Worm (Caenorhabditis elegans) whole organism, L3 larva: ENCODE results near the gene aqp-12.

Source experiments
- R02D3.7 ChIP-seq: fragments of 150-350 bp; optimal IDR thresholded peaks from 2 replicates; lab custom pipeline; 2014; ENCODE audit warnings: missing biosample characterization, missing genetic modification characterization
- ZK546.5 ChIP-seq: sonication (generic microtip); optimal IDR thresholded peaks from 2 replicates; lab custom pipeline; 2017; ENCODE audit warnings: missing biosample characterization, missing genetic modification characterization
- aly-2 ChIP-seq: fragments of 150-350 bp; optimal IDR thresholded peaks from 2 replicates; lab custom pipeline; 2014; ENCODE audit warnings: missing biosample characterization, missing genetic modification characterization
- ama-1 ChIP-seq: fragments of 150-350 bp; optimal IDR thresholded peaks from 2 replicates; lab custom pipeline; 2018
- ceh-16 ChIP-seq: sonication (generic microtip); optimal IDR thresholded peaks from 2 replicates; lab custom pipeline; 2017; ENCODE audit warnings: missing biosample characterization, missing genetic modification characterization
- ceh-28 ChIP-seq: fragments of 150-350 bp; optimal IDR thresholded peaks from 2 replicates; lab custom pipeline; 2014; ENCODE audit warnings: missing biosample characterization, missing genetic modification reagents, missing genetic modification characterization
- ceh-9 ChIP-seq: sonication (generic microtip); optimal IDR thresholded peaks from 2 replicates; lab custom pipeline; 2018; ENCODE audit warnings: missing biosample characterization, missing genetic modification characterization
- egl-27 ChIP-seq: sonication (generic microtip); optimal IDR thresholded peaks from 4 replicates; lab custom pipeline; 2017; ENCODE audit warnings: missing biosample characterization, missing genetic modification reagents, missing genetic modification characterization
- egl-5 ChIP-seq: fragments of 150-350 bp; optimal IDR thresholded peaks from 2 replicates; lab custom pipeline; 2017; ENCODE audit warnings: missing biosample characterization, missing genetic modification reagents, missing genetic modification characterization, inconsistent platforms
- elt-1 ChIP-seq: fragments of 150-350 bp; optimal IDR thresholded peaks from 2 replicates; lab custom pipeline; 2014; ENCODE audit warnings: missing biosample characterization, missing genetic modification characterization
- elt-2 ChIP-seq: sonication (generic microtip); optimal IDR thresholded peaks from 2 replicates; lab custom pipeline; 2016; ENCODE audit warnings: missing genetic modification reagents, mild to moderate bottlenecking, missing genetic modification characterization, missing compliant biosample characterization
- elt-3 ChIP-seq, 3 experiments: fragments of 150-350 bp in 1 of 3; sonication (generic microtip) in 2 of 3; optimal IDR thresholded peaks; 2 replicates in 2 of 3; 4 replicates in 1 of 3; lab custom pipeline; 2014 to 2017; ENCODE audit warnings: missing biosample characterization in 3 of 3, missing genetic modification characterization in 3 of 3
- eor-1 ChIP-seq, 2 experiments: fragments of 150-350 bp; optimal IDR thresholded peaks; 2 replicates each; lab custom pipeline; 2014 to 2018; ENCODE audit warnings: missing biosample characterization in 2 of 2, missing genetic modification characterization in 2 of 2
- fkh-10 ChIP-seq: sonication (generic microtip); optimal IDR thresholded peaks from 2 replicates; lab custom pipeline; 2017; ENCODE audit warnings: missing biosample characterization, missing genetic modification reagents, missing genetic modification characterization
- fkh-2 ChIP-seq: fragments of 150-350 bp; optimal IDR thresholded peaks from 2 replicates; lab custom pipeline; 2014; ENCODE audit warnings: missing biosample characterization, missing genetic modification reagents, missing genetic modification characterization
- hmg-11 ChIP-seq: sonication (generic microtip); optimal IDR thresholded peaks from 2 replicates; lab custom pipeline; 2016; ENCODE audit warnings: missing genetic modification characterization, missing compliant biosample characterization
- jun-1 ChIP-seq: fragments of 150-350 bp; optimal IDR thresholded peaks from 2 replicates; lab custom pipeline; 2014; ENCODE audit warnings: missing biosample characterization, missing genetic modification reagents, missing genetic modification characterization
- lin-15B ChIP-seq: fragments of 150-350 bp; optimal IDR thresholded peaks from 2 replicates; lab custom pipeline; 2014; ENCODE audit warnings: missing biosample characterization, missing genetic modification characterization
- lin-39 ChIP-seq: fragments of 150-350 bp; optimal IDR thresholded peaks from 2 replicates; lab custom pipeline; 2018; ENCODE audit warnings: missing biosample characterization, missing genetic modification reagents, missing genetic modification characterization
- lsy-12 ChIP-seq: sonication (generic microtip); optimal IDR thresholded peaks from 2 replicates; lab custom pipeline; 2016; ENCODE audit warnings: mild to moderate bottlenecking, missing genetic modification characterization, missing compliant biosample characterization
- mml-1 ChIP-seq: fragments of 150-350 bp; sonication (generic microtip); optimal IDR thresholded peaks from 3 replicates; lab custom pipeline; 2014; ENCODE audit warnings: missing biosample characterization, missing genetic modification characterization
- nfya-1 ChIP-seq: sonication (generic microtip); optimal IDR thresholded peaks from 2 replicates; lab custom pipeline; 2017; ENCODE audit warnings: missing genetic modification characterization, mild to moderate bottlenecking, missing compliant biosample characterization, antibody characterized with exemption, moderate library complexity; ENCODE audit not compliant: insufficient read depth
- nhr-11 ChIP-seq: fragments of 150-350 bp; optimal IDR thresholded peaks from 2 replicates; lab custom pipeline; 2014; ENCODE audit warnings: missing biosample characterization, missing genetic modification characterization
- nhr-12 ChIP-seq: fragments of 150-350 bp; optimal IDR thresholded peaks from 2 replicates; lab custom pipeline; 2014; ENCODE audit warnings: missing biosample characterization, missing genetic modification characterization
- nhr-23 ChIP-seq: fragments of 150-350 bp; optimal IDR thresholded peaks from 2 replicates; lab custom pipeline; 2014; ENCODE audit warnings: missing biosample characterization, missing genetic modification reagents, missing genetic modification characterization
- nhr-25 ChIP-seq: sonication (generic microtip); optimal IDR thresholded peaks from 2 replicates; lab custom pipeline; 2017; ENCODE audit warnings: missing biosample characterization, missing genetic modification characterization
- nhr-28 ChIP-seq: fragments of 150-350 bp; optimal IDR thresholded peaks from 2 replicates; lab custom pipeline; 2014; ENCODE audit warnings: missing biosample characterization, missing genetic modification characterization
- nhr-43 ChIP-seq: sonication (generic microtip); optimal IDR thresholded peaks from 2 replicates; lab custom pipeline; 2016; ENCODE audit warnings: mild to moderate bottlenecking, missing genetic modification characterization, missing compliant biosample characterization; ENCODE audit not compliant: poor library complexity, severe bottlenecking
- nhr-67 ChIP-seq: fragments of 150-350 bp; optimal IDR thresholded peaks from 2 replicates; lab custom pipeline; 2014; ENCODE audit warnings: missing biosample characterization, missing genetic modification characterization
- nhr-77 ChIP-seq: fragments of 150-350 bp; optimal IDR thresholded peaks from 2 replicates; lab custom pipeline; 2014; ENCODE audit warnings: missing biosample characterization, missing genetic modification characterization
- pha-4 ChIP-seq: fragments of 150-350 bp; optimal IDR thresholded peaks from 2 replicates; lab custom pipeline; 2014; ENCODE audit warnings: missing biosample characterization, missing genetic modification reagents, missing genetic modification characterization
- pqm-1 ChIP-seq: fragments of 150-350 bp; optimal IDR thresholded peaks from 2 replicates; lab custom pipeline; 2017; ENCODE audit warnings: missing biosample characterization, missing genetic modification characterization, inconsistent platforms
- sea-2 ChIP-seq: fragments of 150-350 bp; sonication (generic microtip); optimal IDR thresholded peaks from 4 replicates; lab custom pipeline; 2014; ENCODE audit warnings: missing biosample characterization, missing genetic modification reagents, missing genetic modification characterization
- skn-1 ChIP-seq: fragments of 150-350 bp; optimal IDR thresholded peaks from 2 replicates; lab custom pipeline; 2014; ENCODE audit warnings: missing biosample characterization, missing genetic modification characterization
- snpc-4 ChIP-seq: fragments of 150-350 bp; optimal IDR thresholded peaks from 2 replicates; lab custom pipeline; 2014; ENCODE audit warnings: missing biosample characterization, missing genetic modification characterization
- tbx-2 ChIP-seq: sonication (generic microtip); optimal IDR thresholded peaks from 2 replicates; lab custom pipeline; 2016; ENCODE audit warnings: mild to moderate bottlenecking, missing genetic modification characterization, missing compliant biosample characterization
- unc-39 ChIP-seq: sonication (generic microtip); optimal IDR thresholded peaks from 4 replicates; lab custom pipeline; 2017; ENCODE audit warnings: missing biosample characterization, missing genetic modification characterization
- unc-62 ChIP-seq: fragments of 150-350 bp; sonication (generic microtip); optimal IDR thresholded peaks from 4 replicates; lab custom pipeline; 2014; ENCODE audit warnings: missing biosample characterization, missing genetic modification reagents, missing genetic modification characterization
- zag-1 ChIP-seq: fragments of 150-350 bp; optimal IDR thresholded peaks from 2 replicates; lab custom pipeline; 2014; ENCODE audit warnings: missing biosample characterization, missing genetic modification characterization
- ztf-4 ChIP-seq: fragments of 150-350 bp; optimal IDR thresholded peaks from 2 replicates; lab custom pipeline; 2014; ENCODE audit warnings: missing biosample characterization, missing genetic modification characterization

Gene aqp-12

DNA sequence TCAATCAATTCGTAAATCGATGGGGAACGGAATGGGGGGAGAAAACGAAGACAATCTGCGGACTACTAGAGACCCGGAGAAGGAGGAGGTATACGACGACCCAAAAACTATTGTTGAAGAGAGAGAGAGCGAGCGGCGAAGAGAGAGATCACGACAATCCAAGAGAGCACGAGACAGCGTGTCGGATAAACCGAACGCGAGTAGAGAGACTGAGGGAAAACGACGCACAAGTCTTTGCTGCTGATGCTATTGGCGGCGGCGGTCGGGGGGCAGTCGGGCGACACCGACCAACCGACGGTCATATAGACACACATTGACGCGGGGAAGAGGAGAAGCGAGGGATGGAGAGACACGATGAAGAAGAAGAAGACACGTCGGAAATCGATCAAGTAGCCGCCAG, 19.5 kb downstream of the aqp-12 start:
- peak; percentile 62 for TF ChIP-seq egl-5 (tag; lab: Kevin White, UChicago)
- peak; percentile 85 for TF ChIP-seq pha-4
- peak; percentile 41 for TF ChIP-seq lsy-12 (tag; lab: Kevin White, UChicago)
- peak; percentile 63 for TF ChIP-seq tbx-2 (tag; lab: Kevin White, UChicago)
- peak; percentile 93 for TF ChIP-seq nfya-1 (tag; lab: Kevin White, UChicago)
- no peak for TF ChIP-seq zag-1 (tag; lab: Kevin White, UChicago)
- TF ChIP-seq nhr-67 (tag; lab: Kevin White, UChicago): no peak
- TF ChIP-seq ceh-16 (tag; lab: Kevin White, UChicago): no peak
- TF ChIP-seq nhr-12 (tag; lab: Kevin White, UChicago): no peak
- no peak for TF ChIP-seq nhr-11 (tag; lab: Kevin White, UChicago)
- TF ChIP-seq lin-39 (tag; lab: Kevin White, UChicago): peak; percentile 76
- peak; percentile 14 for TF ChIP-seq sea-2 (GFP tag; lab: Kevin White, UChicago)
- TF ChIP-seq nhr-23: peak; percentile 65
- TF ChIP-seq lin-15B (tag; lab: Kevin White, UChicago): peak; percentile 79
- no peak for TF ChIP-seq ztf-4
- TF ChIP-seq pqm-1 (tag; lab: Kevin White, UChicago): no peak
- peak; percentile 84 for TF ChIP-seq ceh-28 (tag; lab: Kevin White, UChicago)
- TF ChIP-seq hmg-11 (tag; lab: Kevin White, UChicago): peak; percentile 92
- TF ChIP-seq ZK546.5 (tag; lab: Kevin White, UChicago): no peak
- TF ChIP-seq elt-1 (tag; lab: Kevin White, UChicago): no peak
- TF ChIP-seq R02D3.7 (tag; lab: Kevin White, UChicago): peak; percentile 60
- TF ChIP-seq skn-1 (tag; lab: Kevin White, UChicago): peak; percentile 1
- no peak for TF ChIP-seq mml-1 (tag; lab: Kevin White, UChicago)
- no peak for TF ChIP-seq unc-39 (tag; lab: Kevin White, UChicago)
- peak; percentile 67 for TF ChIP-seq nhr-43 (tag; lab: Kevin White, UChicago)
- TF ChIP-seq elt-3 (tag; optimal IDR thresholded peaks at IDR 0.05; lab: Kevin White, UChicago): no peak
- no peak for TF ChIP-seq ceh-9
- TF ChIP-seq nhr-28 (tag; lab: Kevin White, UChicago): no peak
- no peak for TF ChIP-seq nhr-77 (tag; lab: Kevin White, UChicago)
- TF ChIP-seq fkh-10 (GFP tag; lab: Kevin White, UChicago): peak; percentile 35
- TF ChIP-seq egl-27 (tag; lab: Kevin White, UChicago): peak; percentile 27
- peak; percentile 5 for TF ChIP-seq ama-1 (lab: Kevin White, UChicago)
- peak; percentile 28 for TF ChIP-seq elt-2 (tag; lab: Kevin White, UChicago)
- TF ChIP-seq nhr-25 (tag; lab: Kevin White, UChicago): peak; percentile 90
- TF ChIP-seq snpc-4 (tag; lab: Kevin White, UChicago): peak; percentile 88
- TF ChIP-seq unc-62 (GFP tag; lab: Kevin White, UChicago): peak; percentile 31
- TF ChIP-seq fkh-2 (tag; lab: Kevin White, UChicago): no peak
- TF ChIP-seq aly-2 (tag; lab: Kevin White, UChicago): no peak
- TF ChIP-seq eor-1 (tag; optimal IDR thresholded peaks at IDR 0.05; lab: Kevin White, UChicago): no peak
- TF ChIP-seq jun-1: peak; percentile 5
- TF ChIP-seq, all 47 proteins: peak for 22

DNA sequence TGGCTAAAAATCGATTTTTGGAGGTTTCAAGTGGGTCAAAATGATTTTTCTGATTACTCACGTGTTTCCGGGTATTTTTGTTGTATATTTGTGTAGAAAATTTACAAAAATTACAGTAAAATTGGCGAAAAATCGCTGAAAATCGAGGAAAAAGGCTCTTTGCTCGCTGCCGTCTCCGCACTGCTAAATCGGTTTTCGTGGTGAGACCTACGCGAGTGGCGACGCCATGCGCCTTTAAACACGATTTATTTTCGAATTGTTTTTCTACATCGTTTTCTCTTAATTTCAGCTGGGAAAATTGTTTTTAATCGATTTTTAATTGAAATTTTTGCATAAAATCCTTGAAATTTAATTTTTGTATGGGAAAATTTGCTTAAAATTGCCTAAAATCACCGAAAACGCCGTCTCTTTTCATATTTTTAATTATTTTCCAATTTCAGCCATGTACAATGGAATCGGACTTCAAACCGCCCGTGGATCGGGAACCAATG, 21.9 kb downstream of the aqp-12 start, which contains the start of the genes pqn-87 and rsr-2:
TSS of gene pqn-87 (minus strand) at position 171 of the 491 bp plus-strand sequence.
TSS of gene rsr-2 (plus strand) at position 441 of the 491 bp plus-strand sequence.
- TF ChIP-seq lin-15B (tag; lab: Kevin White, UChicago): peak; percentile 55
- peak; percentile 48 for TF ChIP-seq pha-4
- TF ChIP-seq nfya-1 (tag; lab: Kevin White, UChicago): peak; percentile 62
- peak; percentile 63 for TF ChIP-seq hmg-11 (tag; lab: Kevin White, UChicago)
- peak; percentile 4 for TF ChIP-seq egl-5 (tag; lab: Kevin White, UChicago)
- TF ChIP-seq lin-39 (tag; lab: Kevin White, UChicago): peak; percentile 71
- TF ChIP-seq skn-1 (tag; lab: Kevin White, UChicago): no peak
- TF ChIP-seq unc-39 (tag; lab: Kevin White, UChicago): no peak
- no peak for TF ChIP-seq nhr-28 (tag; lab: Kevin White, UChicago)
- TF ChIP-seq ztf-4: no peak
- peak; percentile 27 for TF ChIP-seq ceh-28 (tag; lab: Kevin White, UChicago)
- no peak for TF ChIP-seq unc-62 (GFP tag; lab: Kevin White, UChicago)
- TF ChIP-seq, all 47 proteins: peak for 7
